Worm (Caenorhabditis elegans): ENCODE data around the gene eat-3.

DNA sequence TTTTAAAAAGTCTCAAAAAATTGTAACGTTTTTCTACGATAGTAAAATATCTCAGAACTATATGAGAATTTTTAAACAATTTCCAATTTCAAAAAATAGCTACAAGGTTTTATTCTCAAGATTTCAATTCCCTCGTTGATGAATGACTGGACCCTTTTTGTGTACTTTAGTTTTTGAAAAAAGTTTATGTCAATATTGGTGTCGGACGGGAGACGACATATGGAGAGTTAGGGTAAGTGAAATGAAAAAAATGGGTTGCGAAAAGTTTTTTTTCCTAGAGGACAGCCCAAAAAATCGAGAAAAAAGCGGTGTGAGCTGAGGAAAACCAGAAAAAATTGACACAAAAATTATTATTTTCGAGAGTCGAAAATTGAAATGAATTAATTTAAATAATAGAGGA, 43.8 kb upstream of the eat-3 start:
- TF ChIP-seq ceh-6 (GFP tag; optimal IDR thresholded peaks at IDR 0.05) = no peak
- TF ChIP-seq nhr-232 (tag; optimal IDR thresholded peaks at IDR 0.05) = no peak
- TF ChIP-seq che-1 (tag; optimal IDR thresholded peaks at IDR 0.05) = no peak
- TF ChIP-seq pat-9 (tag; optimal IDR thresholded peaks at IDR 0.05) = no peak
- TF ChIP-seq pag-3 (tag; optimal IDR thresholded peaks at IDR 0.05; ENCODE audit: borderline replicate concordance) = no peak

Measured in whole organism, late embryonic.